Fruit fly (Drosophila melanogaster) whole organism, wandering third instar larva: ENCODE results near the gene CG11588.

ENCODE experiments used
- CrebA ChIP-seq: fragments of 200-800 bp; sonication (Bioruptor generic); optimal IDR thresholded peaks from 2 replicates; lab custom pipeline; 2016; ENCODE audit warnings: missing biosample characterization, mild to moderate bottlenecking, missing genetic modification characterization, borderline replicate concordance
- Hr78 ChIP-seq: fragments of >200 bp; optimal IDR thresholded peaks from 2 replicates; lab custom pipeline; 2017; ENCODE audit warnings: missing biosample characterization, missing genetic modification characterization
- N ChIP-seq: fragments of >200 bp; optimal IDR thresholded peaks from 2 replicates; lab custom pipeline; 2018; ENCODE audit warnings: missing biosample characterization, missing external identifiers, missing genetic modification characterization
- dl ChIP-seq, 2 experiments: fragments of 175-275, 200-275 bp in 1 of 2; fragments of 200-275 bp in 1 of 2; sonication (Bioruptor generic); optimal IDR thresholded peaks; lab custom pipeline; 2018; ENCODE audit warnings: mild to moderate bottlenecking in 2 of 2, missing biosample characterization in 2 of 2, missing genetic modification characterization in 2 of 2, moderate library complexity in 2 of 2; ENCODE audit not compliant: partially characterized antibody in 2 of 2, insufficient read depth in 1 of 2
- foxo ChIP-seq, 2 experiments: fragments of 200-800 bp; sonication (Bioruptor generic); optimal IDR thresholded peaks; 2 replicates in 1 of 2; 3 replicates in 1 of 2; lab custom pipeline; 2016 to 2017; ENCODE audit warnings: missing biosample characterization in 2 of 2, missing genetic modification characterization in 2 of 2
- psq ChIP-seq: fragments of 200-800 bp; sonication (Bioruptor generic); optimal IDR thresholded peaks from 3 replicates; lab custom pipeline; 2017; ENCODE audit warnings: missing biosample characterization, mild to moderate bottlenecking, missing genetic modification characterization, moderate library complexity
- sv ChIP-seq: fragments of 200-800 bp; sonication (Bioruptor generic); optimal IDR thresholded peaks from 3 replicates; lab custom pipeline; 2016; ENCODE audit warnings: missing biosample characterization, missing genetic modification characterization

dm6 chr3L:11921213-11921612, at the start of gene CG11588:
- TF ChIP-seq sv (GFP tag; lab: Kevin White, UChicago) (no peak), Hr78 (GFP tag; lab: Kevin White, UChicago) (no peak), CrebA (GFP tag; lab: Kevin White, UChicago) (no peak), foxo (GFP tag; optimal IDR thresholded peaks at IDR 0.05; lab: Kevin White, UChicago) (no peak), N (GFP tag; lab: Kevin White, UChicago) (no peak), psq (GFP tag; lab: Kevin White, UChicago) (no peak), dl (GFP tag; optimal IDR thresholded peaks at IDR 0.05; lab: Kevin White, UChicago; ENCODE audit: insufficient read depth in 1 of 2, partially characterized antibody in 2 of 2) (no peak)
